Worm (Caenorhabditis elegans) whole organism, L1 larva: ENCODE measurements around the gene K07H8.5.

ENCODE experiments used
- Y116A8C.19 ChIP-seq: sonication (generic microtip); optimal IDR thresholded peaks from 2 replicates; lab custom pipeline; 2016; ENCODE audit warnings: missing compliant biosample characterization, missing genetic modification characterization, borderline replicate concordance
- alr-1 ChIP-seq: fragments of 200-800 bp; sonication (Bioruptor generic); optimal IDR thresholded peaks from 2 replicates; lab custom pipeline; 2018; ENCODE audit warnings: borderline replicate concordance, mild to moderate bottlenecking, missing genetic modification characterization, missing compliant biosample characterization
- aly-2 ChIP-seq: fragments of 150-350 bp; optimal IDR thresholded peaks from 2 replicates; lab custom pipeline; 2014; ENCODE audit warnings: missing biosample characterization, missing genetic modification characterization
- ama-1 ChIP-seq: fragments of 150-350 bp; optimal IDR thresholded peaks from 2 replicates; lab custom pipeline; 2014
- blmp-1 ChIP-seq: fragments of 150-350 bp; optimal IDR thresholded peaks from 2 replicates; lab custom pipeline; 2014; ENCODE audit warnings: missing biosample characterization, missing genetic modification characterization
- ceh-8 ChIP-seq: fragments of 200-800 bp; sonication (Bioruptor generic); optimal IDR thresholded peaks from 2 replicates; lab custom pipeline; 2018; ENCODE audit warnings: mild to moderate bottlenecking, missing genetic modification characterization, moderate library complexity, missing compliant biosample characterization
- ceh-88 ChIP-seq: fragments of 200-800 bp; sonication (Bioruptor generic); IDR thresholded peaks from 2 replicates; pipeline ENCODE4 v1.3.6; 2022; ENCODE audit warnings: missing genetic modification characterization, missing compliant biosample characterization
- ces-1 ChIP-seq: fragments of 150-350 bp; optimal IDR thresholded peaks from 2 replicates; lab custom pipeline; 2014; ENCODE audit warnings: missing biosample characterization, missing genetic modification reagents, missing genetic modification characterization
- dpl-1 ChIP-seq, 3 experiments: fragments of 150-350 bp in 2 of 3; sonication (generic microtip) in 1 of 3; optimal IDR thresholded peaks; 2 replicates each; lab custom pipeline; 2014 to 2017; ENCODE audit warnings: missing biosample characterization in 3 of 3, missing genetic modification characterization in 3 of 3, missing genetic modification reagents in 3 of 3
- dsc-1 ChIP-seq: sonication (generic microtip); optimal IDR thresholded peaks from 2 replicates; lab custom pipeline; 2016; ENCODE audit warnings: mild to moderate bottlenecking, missing genetic modification characterization, missing compliant biosample characterization
- egl-27 ChIP-seq, 2 experiments: fragments of 150-350 bp in 1 of 2; sonication (generic microtip); optimal IDR thresholded peaks; 3 replicates each; lab custom pipeline; 2017 to 2018; ENCODE audit warnings: missing biosample characterization in 2 of 2, missing genetic modification characterization in 2 of 2, missing genetic modification reagents in 2 of 2
- elt-2 ChIP-seq: sonication (generic microtip); optimal IDR thresholded peaks from 2 replicates; lab custom pipeline; 2016; ENCODE audit warnings: missing genetic modification characterization, mild to moderate bottlenecking, inconsistent platforms, missing compliant biosample characterization, missing genetic modification reagents
- elt-3 ChIP-seq, 6 experiments: fragments of 150-350 bp in 1 of 6; sonication (generic microtip); optimal IDR thresholded peaks; 2 replicates each; lab custom pipeline; 2017 to 2018; ENCODE audit warnings: missing biosample characterization in 6 of 6, missing genetic modification characterization in 6 of 6, inconsistent platforms in 1 of 6
- ets-5 ChIP-seq: fragments of 200-800 bp; sonication (Bioruptor generic); IDR thresholded peaks from 2 replicates; pipeline ENCODE4 v1.3.6; 2022; ENCODE audit warnings: missing genetic modification characterization, missing compliant biosample characterization
- fkh-10 ChIP-seq: sonication (generic microtip); optimal IDR thresholded peaks from 2 replicates; lab custom pipeline; 2017; ENCODE audit warnings: missing biosample characterization, missing genetic modification reagents, missing genetic modification characterization
- fkh-4 ChIP-seq: sonication (generic microtip); optimal IDR thresholded peaks from 2 replicates; lab custom pipeline; 2016; ENCODE audit warnings: missing compliant biosample characterization, missing genetic modification characterization, borderline replicate concordance
- fkh-8 ChIP-seq: sonication (generic microtip); optimal IDR thresholded peaks from 2 replicates; lab custom pipeline; 2016; ENCODE audit warnings: mild to moderate bottlenecking, missing genetic modification characterization, missing compliant biosample characterization
- fos-1 ChIP-seq: fragments of 150-350 bp; optimal IDR thresholded peaks from 2 replicates; lab custom pipeline; 2014; ENCODE audit warnings: missing biosample characterization, missing genetic modification characterization
- grh-1 ChIP-seq: fragments of 200-800 bp; sonication (Bioruptor generic); IDR thresholded peaks from 2 replicates; pipeline ENCODE4 v1.3.6; 2022; ENCODE audit warnings: missing genetic modification reagents, missing genetic modification characterization, missing compliant biosample characterization
- hlh-17 ChIP-seq: fragments of 200-800 bp; sonication (Bioruptor generic); optimal IDR thresholded peaks from 2 replicates; lab custom pipeline; 2018; ENCODE audit warnings: missing genetic modification characterization, mild to moderate bottlenecking, missing compliant biosample characterization, moderate library complexity, borderline replicate concordance
- hlh-4 ChIP-seq: sonication (generic microtip); optimal IDR thresholded peaks from 2 replicates; lab custom pipeline; 2016; ENCODE audit warnings: mild to moderate bottlenecking, missing genetic modification characterization, missing compliant biosample characterization
- irx-1 ChIP-seq: sonication (generic microtip); optimal IDR thresholded peaks from 2 replicates; lab custom pipeline; 2016; ENCODE audit warnings: missing genetic modification characterization, missing compliant biosample characterization
- isw-1 ChIP-seq: fragments of 200-800 bp; sonication (Bioruptor generic); IDR thresholded peaks from 2 replicates; pipeline ENCODE4 v1.3.6; 2022; ENCODE audit warnings: missing genetic modification characterization, missing compliant biosample characterization
- jun-1 ChIP-seq: fragments of 150-350 bp; optimal IDR thresholded peaks from 2 replicates; lab custom pipeline; 2014; ENCODE audit warnings: missing biosample characterization, missing genetic modification reagents, missing genetic modification characterization
- lin-13 ChIP-seq: fragments of 150-350 bp; optimal IDR thresholded peaks from 2 replicates; lab custom pipeline; 2014; ENCODE audit warnings: missing biosample characterization, missing genetic modification reagents, missing genetic modification characterization
- lin-14 ChIP-seq: fragments of 200-800 bp; sonication (Bioruptor generic); optimal IDR thresholded peaks from 2 replicates; lab custom pipeline; 2018; ENCODE audit warnings: mild to moderate bottlenecking, missing genetic modification characterization, moderate library complexity, missing compliant biosample characterization
- lin-15B ChIP-seq: fragments of 150-350 bp; sonication (generic microtip); optimal IDR thresholded peaks from 3 replicates; lab custom pipeline; 2014; ENCODE audit warnings: missing biosample characterization, missing genetic modification characterization
- lin-35 ChIP-seq, 2 experiments: fragments of 150-350 bp; optimal IDR thresholded peaks; 2 replicates each; lab custom pipeline; 2014; ENCODE audit warnings: missing biosample characterization in 2 of 2, missing genetic modification characterization in 2 of 2, missing genetic modification reagents in 2 of 2
- lin-39 ChIP-seq: fragments of 150-350 bp; optimal IDR thresholded peaks from 2 replicates; lab custom pipeline; 2014; ENCODE audit warnings: missing biosample characterization, missing genetic modification reagents, missing genetic modification characterization
- lsy-2 ChIP-seq, 2 experiments: fragments of 150-350 bp; optimal IDR thresholded peaks; 2 replicates each; lab custom pipeline; 2014; ENCODE audit warnings: missing biosample characterization in 2 of 2, missing genetic modification characterization in 2 of 2
- mdl-1 ChIP-seq, 2 experiments: fragments of 150-350 bp; optimal IDR thresholded peaks; 2 replicates each; lab custom pipeline; 2014 to 2017; ENCODE audit warnings: missing biosample characterization in 2 of 2, missing genetic modification characterization in 2 of 2, inconsistent platforms in 1 of 2
- mef-2 ChIP-seq: fragments of 150-350 bp; optimal IDR thresholded peaks from 2 replicates; lab custom pipeline; 2014; ENCODE audit warnings: missing biosample characterization, missing genetic modification characterization
- nhr-11 ChIP-seq: fragments of 150-350 bp; optimal IDR thresholded peaks from 2 replicates; lab custom pipeline; 2014; ENCODE audit warnings: missing biosample characterization, missing genetic modification characterization
- nhr-19 ChIP-seq: fragments of 200-800 bp; sonication (Bioruptor generic); conservative IDR thresholded peaks from 2 replicates; pipeline ENCODE4 v1.3.6; 2022; ENCODE audit warnings: missing genetic modification characterization, missing compliant biosample characterization
- nhr-237 ChIP-seq: fragments of 150-350 bp; optimal IDR thresholded peaks from 2 replicates; lab custom pipeline; 2014; ENCODE audit warnings: missing biosample characterization, missing genetic modification characterization
- nhr-47 ChIP-seq: sonication (generic microtip); optimal IDR thresholded peaks from 2 replicates; lab custom pipeline; 2016; ENCODE audit warnings: mild to moderate bottlenecking, missing genetic modification characterization, moderate library complexity, missing compliant biosample characterization
- nhr-71 ChIP-seq: sonication (generic microtip); optimal IDR thresholded peaks from 2 replicates; lab custom pipeline; 2016; ENCODE audit warnings: mild to moderate bottlenecking, missing genetic modification characterization, moderate library complexity, missing compliant biosample characterization
- nhr-85 ChIP-seq: sonication (generic microtip); peaks from one replicate; lab custom pipeline; 2016; ENCODE audit warnings: missing genetic modification characterization, inconsistent platforms, missing compliant biosample characterization
- nhr-90 ChIP-seq: sonication (generic microtip); optimal IDR thresholded peaks from 2 replicates; lab custom pipeline; 2016; ENCODE audit warnings: mild to moderate bottlenecking, missing genetic modification characterization, missing compliant biosample characterization; ENCODE audit not compliant: poor library complexity
- pax-3 ChIP-seq: fragments of 200-800 bp; sonication (Bioruptor generic); optimal IDR thresholded peaks from 2 replicates; lab custom pipeline; 2018; ENCODE audit warnings: mild to moderate bottlenecking, missing genetic modification characterization, moderate library complexity, missing compliant biosample characterization
- pqm-1 ChIP-seq: sonication (generic microtip); optimal IDR thresholded peaks from 3 replicates; lab custom pipeline; 2017; ENCODE audit warnings: missing biosample characterization, missing genetic modification characterization
- rnt-1 ChIP-seq: sonication (generic microtip); optimal IDR thresholded peaks from 2 replicates; lab custom pipeline; 2016; ENCODE audit warnings: mild to moderate bottlenecking, missing genetic modification characterization, moderate library complexity, missing compliant biosample characterization
- snu-23 ChIP-seq: sonication (generic microtip); optimal IDR thresholded peaks from 2 replicates; lab custom pipeline; 2016; ENCODE audit warnings: missing genetic modification characterization, missing compliant biosample characterization
- sox-4 ChIP-seq: sonication (generic microtip); optimal IDR thresholded peaks from 2 replicates; lab custom pipeline; 2016; ENCODE audit warnings: missing genetic modification characterization, missing compliant biosample characterization
- sup-37 ChIP-seq: fragments of 200-800 bp; sonication (Bioruptor generic); optimal IDR thresholded peaks from 2 replicates; lab custom pipeline; 2018; ENCODE audit warnings: mild to moderate bottlenecking, missing genetic modification characterization, missing compliant biosample characterization
- swsn-7 ChIP-seq: sonication (generic microtip); optimal IDR thresholded peaks from 2 replicates; lab custom pipeline; 2016; ENCODE audit warnings: missing genetic modification characterization, missing compliant biosample characterization
- tbx-2 ChIP-seq: sonication (generic microtip); optimal IDR thresholded peaks from 2 replicates; lab custom pipeline; 2016; ENCODE audit warnings: missing genetic modification characterization, missing compliant biosample characterization
- unc-86 ChIP-seq: sonication (generic microtip); optimal IDR thresholded peaks from 2 replicates; lab custom pipeline; 2016; ENCODE audit warnings: missing genetic modification characterization, missing compliant biosample characterization
- unc-98 ChIP-seq: fragments of 200-800 bp; sonication (Bioruptor generic); IDR thresholded peaks from 2 replicates; pipeline ENCODE4 v1.3.6; 2022; ENCODE audit warnings: missing genetic modification characterization, missing compliant biosample characterization
- xbp-1 ChIP-seq: sonication (generic microtip); optimal IDR thresholded peaks from 2 replicates; lab custom pipeline; 2016; ENCODE audit warnings: missing genetic modification characterization, missing compliant biosample characterization
- zag-1 ChIP-seq: fragments of 150-350 bp; optimal IDR thresholded peaks from 2 replicates; lab custom pipeline; 2014; ENCODE audit warnings: missing biosample characterization, missing genetic modification characterization
- zip-4 ChIP-seq: fragments of 200-800 bp; sonication (Bioruptor generic); optimal IDR thresholded peaks from 2 replicates; lab custom pipeline; 2018; ENCODE audit warnings: mild to moderate bottlenecking, missing genetic modification characterization, moderate library complexity, missing compliant biosample characterization
- ztf-4 ChIP-seq: fragments of 150-350 bp; optimal IDR thresholded peaks from 2 replicates; lab custom pipeline; 2014; ENCODE audit warnings: missing biosample characterization, missing genetic modification characterization

The K07H8.5 gene

ce11 chrIV:8252856-8253255 lies 15.3 kb upstream of the K07H8.5 start (continued):
- TF ChIP-seq nhr-19 (GFP tag; lab: Robert Waterston, UW) (peak; percentile 38; the same call in 1 of the 2 replicates), lin-13 (GFP tag; lab: Kevin White, UChicago) (peak; percentile 30), snu-23 (GFP tag; lab: Kevin White, UChicago) (peak; percentile 80), fkh-4 (tag; lab: Kevin White, UChicago) (no peak), hlh-4 (tag; lab: Kevin White, UChicago) (no peak), nhr-71 (tag; lab: Kevin White, UChicago) (peak; percentile 79), nhr-47 (tag; lab: Kevin White, UChicago) (peak; percentile 79), swsn-7 (tag; lab: Kevin White, UChicago) (peak; percentile 74), ztf-4 (tag; lab: Kevin White, UChicago) (no peak), lin-35 (GFP tag; optimal IDR thresholded peaks at IDR 0.05; lab: Kevin White, UChicago) (peak; percentile 66 to 80), blmp-1 (tag; lab: Kevin White, UChicago) (peak; percentile 17), lin-15B (no peak), ces-1 (no peak), tbx-2 (peak; percentile 62), dpl-1 (GFP tag; optimal IDR thresholded peaks at IDR 0.05; lab: Kevin White, UChicago) (peak in 2 of 3 experiments; percentile 20 to 45), lin-39 (tag; lab: Kevin White, UChicago) (no peak), aly-2 (tag; lab: Kevin White, UChicago) (peak; percentile 57), mef-2 (no peak), nhr-11 (no peak), nhr-85 (peak; percentile 69), egl-27 (tag; optimal IDR thresholded peaks at IDR 0.05; lab: Kevin White, UChicago) (no peak), pax-3 (tag; lab: Kevin White, UChicago) (no peak), sox-4 (tag; lab: Kevin White, UChicago) (peak; percentile 22), unc-98 (GFP tag; lab: Robert Waterston, UW) (no peak), mdl-1 (tag; optimal IDR thresholded peaks at IDR 0.05; lab: Kevin White, UChicago) (peak in 1 of 2 experiments; percentile 91), fos-1 (no peak), jun-1 (no peak), pqm-1 (tag; lab: Kevin White, UChicago) (no peak), Y116A8C.19 (tag; lab: Kevin White, UChicago) (no peak), alr-1 (no peak), lin-14 (peak; percentile 60), lsy-2 (tag; optimal IDR thresholded peaks at IDR 0.05; lab: Kevin White, UChicago) (peak; percentile 48 to 72), fkh-10 (GFP tag; lab: Kevin White, UChicago) (peak; percentile 38), zag-1 (tag; lab: Kevin White, UChicago) (no peak), rnt-1 (peak; percentile 81), zip-4 (GFP tag; lab: Kevin White, UChicago) (no peak), ets-5 (GFP tag; lab: Robert Waterston, UW) (no peak), ama-1 (no peak), elt-3 (tag; optimal IDR thresholded peaks at IDR 0.05; lab: Kevin White, UChicago) (peak in 1 of 6 experiments; percentile 43), nhr-90 (tag; lab: Kevin White, UChicago) (peak; percentile 73), dsc-1 (tag; lab: Kevin White, UChicago) (peak; percentile 68), grh-1 (GFP tag; lab: Robert Waterston, UW) (no peak), irx-1 (peak; percentile 61), fkh-8 (peak; percentile 65), ceh-8 (GFP tag; lab: Kevin White, UChicago) (no peak), xbp-1 (tag; lab: Kevin White, UChicago) (peak; percentile 64), isw-1 (GFP tag; lab: Robert Waterston, UW) (peak; percentile 21), elt-2 (tag; lab: Kevin White, UChicago) (peak; percentile 35), hlh-17 (no peak), ceh-88 (GFP tag; lab: Robert Waterston, UW) (no peak), nhr-237 (tag; lab: Kevin White, UChicago) (no peak), sup-37 (GFP tag; lab: Kevin White, UChicago) (no peak), unc-86 (tag; lab: Kevin White, UChicago) (peak; percentile 30)
